Worm (Caenorhabditis elegans): ENCODE measurements around the gene F32E10.5.

The F32E10.5 gene

DNA sequence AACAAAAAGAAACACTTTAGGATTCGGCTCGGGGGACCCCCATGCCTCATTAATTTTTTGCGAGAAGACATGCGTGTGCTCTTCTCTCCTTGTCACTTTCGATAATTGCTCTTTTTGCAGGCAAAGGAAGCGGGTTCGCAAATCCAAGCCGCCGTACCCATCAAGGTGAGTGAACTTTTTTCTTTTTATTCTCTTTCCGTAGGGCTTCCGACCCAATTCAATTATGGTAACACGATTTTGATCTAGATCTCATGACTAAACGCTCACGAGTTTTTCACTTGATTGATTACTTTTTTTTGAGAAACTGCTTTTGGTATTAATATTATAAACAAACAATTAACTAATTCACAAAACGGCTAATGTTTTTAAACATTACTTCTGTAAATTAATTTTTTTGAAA lies 34.3 kb upstream of the F32E10.5 start:
- TF ChIP-seq unc-42 (tag; optimal IDR thresholded peaks at IDR 0.05) = peak; percentile 86
- no peak for TF ChIP-seq zip-5 (tag; optimal IDR thresholded peaks at IDR 0.05)
- TF ChIP-seq ceh-45 (GFP tag; IDR thresholded peaks at IDR 0.05) = 0 out of 2 replicates have a peak, but pooled peaks have one; percentile 32

DNA sequence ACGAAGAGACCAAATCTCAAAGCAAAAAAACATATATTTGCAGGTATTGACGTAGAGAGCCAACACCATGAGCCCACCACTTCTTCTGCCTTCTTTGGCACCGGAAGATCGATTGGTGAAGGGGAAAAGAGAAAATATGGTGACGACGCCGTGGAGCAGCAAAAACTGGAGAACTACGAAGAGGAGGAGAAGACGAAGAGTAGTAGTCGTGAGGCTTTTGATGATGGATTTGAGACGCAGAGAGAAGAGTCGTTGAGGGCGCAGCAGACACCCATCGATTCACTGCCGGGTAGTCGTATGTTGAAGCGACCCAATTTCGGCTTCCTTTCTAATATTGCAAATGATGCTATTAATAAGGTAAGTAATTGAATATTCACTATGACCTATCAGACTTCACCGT lies 33.2 kb upstream of the F32E10.5 start:
- peak; percentile 53 for TF ChIP-seq ceh-31 (tag; optimal IDR thresholded peaks at IDR 0.05)
- no peak for TF ChIP-seq rnt-1 (tag; optimal IDR thresholded peaks at IDR 0.05)
- no peak for TF ChIP-seq unc-3 (GFP tag; conservative IDR thresholded peaks at IDR 0.05)
- no peak for TF ChIP-seq unc-3 (tag; optimal IDR thresholded peaks at IDR 0.05)
- peak; percentile 10 for TF ChIP-seq ceh-19 (GFP tag; optimal IDR thresholded peaks at IDR 0.05)
- no peak for TF ChIP-seq T23F11.4 (GFP tag; optimal IDR thresholded peaks at IDR 0.05)
- no peak for TF ChIP-seq fkh-6 (tag; optimal IDR thresholded peaks at IDR 0.05)
- TF ChIP-seq ceh-48 (tag; optimal IDR thresholded peaks at IDR 0.05) = peak; percentile 54

DNA sequence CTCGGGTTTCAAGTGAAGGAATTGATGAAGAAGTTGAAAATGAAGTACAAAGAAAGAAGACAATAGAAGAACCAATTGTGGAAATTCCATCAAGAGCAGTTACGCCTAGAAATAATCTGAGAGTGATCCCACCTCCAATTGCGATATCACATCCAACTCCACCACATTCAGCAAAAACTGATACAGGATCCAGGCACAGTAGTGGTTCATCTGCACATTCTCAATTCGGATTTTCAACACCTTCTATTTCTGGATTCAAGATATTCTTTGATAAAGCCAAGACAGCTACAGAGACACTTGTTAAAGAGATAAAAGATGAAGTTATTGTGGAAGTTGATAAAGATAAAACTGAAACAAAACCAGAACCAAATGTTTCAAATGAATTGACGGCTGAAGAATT lies 29.9 kb upstream of the F32E10.5 start:
- TF ChIP-seq C08G9.2 (tag; optimal IDR thresholded peaks at IDR 0.05) (no peak), ztf-16 (tag; optimal IDR thresholded peaks at IDR 0.05) (no peak), pros-1 (tag; optimal IDR thresholded peaks at IDR 0.05) (no peak), unc-86 (tag; optimal IDR thresholded peaks at IDR 0.05) (no peak)

DNA sequence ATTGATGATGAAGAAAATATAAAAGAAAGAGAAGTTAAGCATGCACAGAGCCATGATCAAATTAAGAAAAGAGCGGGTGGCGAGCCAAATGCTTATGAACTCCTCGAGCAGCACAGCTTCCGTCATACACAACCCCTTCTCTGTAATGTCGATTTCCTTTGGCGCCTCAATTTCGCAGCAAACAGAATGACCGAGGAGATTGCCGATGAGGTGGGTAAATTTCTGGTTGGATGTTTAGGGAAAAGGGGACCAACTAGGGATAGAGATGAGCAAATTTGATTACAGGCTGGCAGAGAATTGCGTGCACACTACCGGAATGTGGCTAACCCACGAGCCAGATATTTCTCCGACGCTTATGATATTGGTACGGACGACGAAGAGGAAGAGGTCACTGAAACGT lies 27.2 kb upstream of the F32E10.5 start:
- TF ChIP-seq nhr-11 (tag; optimal IDR thresholded peaks at IDR 0.05) = no peak
- TF ChIP-seq unc-42 (tag; optimal IDR thresholded peaks at IDR 0.05) = peak; percentile 82
- no peak for TF ChIP-seq elt-4 (tag; optimal IDR thresholded peaks at IDR 0.05)

DNA sequence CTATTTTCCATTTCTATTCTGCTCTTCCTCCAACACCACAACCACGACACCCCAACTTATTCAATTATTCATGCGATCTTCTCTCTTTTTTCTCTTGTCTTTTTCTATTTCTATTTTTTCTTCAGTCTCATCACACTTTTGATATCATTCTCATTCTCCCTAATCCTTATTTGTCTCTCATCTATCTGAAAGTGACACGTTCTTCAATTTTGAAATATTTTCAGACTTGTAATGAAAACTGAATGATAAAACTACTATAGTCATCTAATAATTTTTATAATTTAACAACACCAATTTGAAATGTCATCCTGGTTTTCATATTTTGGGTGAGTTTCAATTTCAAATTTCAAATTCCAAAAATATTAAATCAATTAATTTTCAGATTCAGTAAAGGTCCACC lies 10.4 kb upstream of the F32E10.5 start, which contains the start of gene cla-1:
TSS of gene cla-1 (plus strand) at position 301 of the 400 bp plus-strand sequence.
- TF ChIP-seq unc-42 (tag; optimal IDR thresholded peaks at IDR 0.05) (peak; percentile 44), sdc-2 (tag; optimal IDR thresholded peaks at IDR 0.05) (no peak)

DNA sequence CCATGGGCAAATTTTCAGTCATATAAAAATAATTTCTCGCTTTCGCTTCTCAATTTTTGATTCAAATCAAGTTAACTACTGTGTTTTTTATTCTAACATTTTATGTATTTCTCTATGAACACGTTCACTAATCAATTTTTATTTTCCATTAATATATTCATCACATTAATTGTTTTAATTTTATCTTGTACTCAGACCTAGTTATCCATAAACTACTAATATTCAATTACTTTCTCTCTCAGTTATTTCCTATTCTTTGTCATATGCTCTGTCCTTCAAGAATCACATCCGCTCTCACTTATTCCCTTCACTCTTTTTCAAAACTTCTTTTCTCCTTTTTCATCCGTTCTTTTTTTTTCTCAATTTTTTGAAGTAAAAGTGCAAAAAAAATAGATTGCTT lies 8.8 kb upstream of the F32E10.5 start:
- TF ChIP-seq unc-42 (tag; optimal IDR thresholded peaks at IDR 0.05) = peak; percentile 18
- no peak for TF ChIP-seq pha-4 (tag; optimal IDR thresholded peaks at IDR 0.05)

DNA sequence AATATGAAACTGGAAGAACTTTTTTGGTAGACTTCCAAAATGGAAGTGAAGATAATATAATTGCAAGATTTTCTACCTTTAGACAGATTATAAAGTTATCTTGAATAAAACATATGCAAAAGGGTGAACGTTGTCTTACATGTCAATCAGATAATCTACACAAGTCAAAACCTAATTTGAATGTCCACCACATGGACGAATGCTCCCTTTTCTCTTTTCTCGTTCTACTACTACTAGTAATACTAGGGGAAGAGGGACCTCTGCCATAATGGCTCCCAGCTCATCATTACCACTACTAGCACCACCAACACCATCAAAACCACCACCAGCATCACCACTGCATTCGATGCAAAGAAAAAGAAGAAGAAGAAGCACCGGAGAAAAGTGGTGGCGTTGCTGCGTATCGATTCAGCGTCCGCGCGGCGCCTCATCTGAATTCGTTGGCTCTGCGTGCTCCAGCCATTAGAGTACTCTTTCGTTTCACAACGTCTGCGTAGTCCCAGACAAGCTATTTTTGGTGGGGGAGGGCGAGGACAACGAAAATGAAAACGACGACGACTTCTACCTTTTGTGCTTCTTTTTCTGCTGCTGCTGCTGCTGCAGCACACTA lies 7.2 kb upstream of the F32E10.5 start:
- TF ChIP-seq dve-1 (tag; optimal IDR thresholded peaks at IDR 0.05) (no peak), pat-9 (tag; optimal IDR thresholded peaks at IDR 0.05) (no peak), ceh-18 (tag; optimal IDR thresholded peaks at IDR 0.05) (no peak), unc-42 (tag; optimal IDR thresholded peaks at IDR 0.05) (peak; percentile 88), tbx-7 (tag; optimal IDR thresholded peaks at IDR 0.05) (no peak), C08G9.2 (tag; optimal IDR thresholded peaks at IDR 0.05) (no peak), unc-55 (GFP tag; optimal IDR thresholded peaks at IDR 0.05) (no peak), odd-2 (tag; optimal IDR thresholded peaks at IDR 0.05) (no peak), ceh-31 (tag; optimal IDR thresholded peaks at IDR 0.05) (peak; percentile 54), eyg-1 (tag; optimal IDR thresholded peaks at IDR 0.05) (no peak), ceh-48 (tag; optimal IDR thresholded peaks at IDR 0.05) (peak; percentile 76), nfya-1 (tag; optimal IDR thresholded peaks at IDR 0.05) (peak; percentile 30), ceh-14 (tag; optimal IDR thresholded peaks at IDR 0.05) (peak; percentile 25), hlh-13 (GFP tag; optimal IDR thresholded peaks at IDR 0.05) (no peak)
